Worm (Caenorhabditis elegans): ENCODE data around the gene idpp-6.

- TF ChIP-seq fkh-10 (GFP tag; optimal IDR thresholded peaks at IDR 0.05), result no peak
- no peak for TF ChIP-seq ces-1 (GFP tag; optimal IDR thresholded peaks at IDR 0.05)
- TF ChIP-seq zag-1 (tag; optimal IDR thresholded peaks at IDR 0.05), result no peak
- TF ChIP-seq C04F5.9 (tag; optimal IDR thresholded peaks at IDR 0.05), result no peak
- TF ChIP-seq lin-14 (GFP tag; optimal IDR thresholded peaks at IDR 0.05), result no peak
- TF ChIP-seq alr-1 (tag; optimal IDR thresholded peaks at IDR 0.05; ENCODE audit: borderline replicate concordance), result no peak
- no peak for TF ChIP-seq efl-3 (GFP tag; optimal IDR thresholded peaks at IDR 0.05)
- no peak for TF ChIP-seq nhr-11 (tag; optimal IDR thresholded peaks at IDR 0.05)
- TF ChIP-seq sox-4 (tag; optimal IDR thresholded peaks at IDR 0.05), result no peak
- no peak for TF ChIP-seq ztf-4 (tag; optimal IDR thresholded peaks at IDR 0.05)
- no peak for TF ChIP-seq fos-1 (tag; optimal IDR thresholded peaks at IDR 0.05)
Measured at ce11 chrX:6813025-6813424, 30.1 kb downstream of the idpp-6 start.
